Fruit fly (Drosophila melanogaster) whole organism, embryonic: ENCODE data around the gene CG13716.

Experiments used
- ATbp ChIP-seq: fragments of 200-800 bp; sonication (Bioruptor generic); optimal IDR thresholded peaks from 2 replicates; lab custom pipeline; 2017; ENCODE audit warnings: missing biosample characterization, mild to moderate bottlenecking, missing genetic modification characterization, missing genetic modification reagents
- Abd-B ChIP-seq: fragments of 200-800 bp; sonication (Bioruptor generic); optimal IDR thresholded peaks from 2 replicates; lab custom pipeline; 2018; ENCODE audit warnings: missing biosample characterization, mild to moderate bottlenecking, missing genetic modification characterization, moderate library complexity
- BtbVII ChIP-seq: fragments of 200-800 bp; sonication (Bioruptor generic); optimal IDR thresholded peaks from 3 replicates; lab custom pipeline; 2017; ENCODE audit warnings: missing biosample characterization, mild to moderate bottlenecking, missing genetic modification characterization
- C15 ChIP-seq: fragments of 200-800 bp; sonication (Bioruptor generic); IDR thresholded peaks from 3 replicates; pipeline ENCODE4 v1.3.6; 2022; ENCODE audit warnings: missing biosample characterization, missing genetic modification characterization
- CG10147 ChIP-seq: fragments of 200-800 bp; sonication (Bioruptor generic); optimal IDR thresholded peaks from 2 replicates; lab custom pipeline; 2019; ENCODE audit warnings: missing biosample characterization, mild to moderate bottlenecking, missing genetic modification characterization, moderate library complexity
- CG10366 ChIP-seq: fragments of 200-800 bp; sonication (Bioruptor generic); IDR thresholded peaks from 2 replicates; pipeline ENCODE4 v1.3.6; 2022; ENCODE audit warnings: missing biosample characterization, missing genetic modification characterization
- CG11093 ChIP-seq: fragments of 200-800 bp; sonication (Bioruptor generic); IDR thresholded peaks from 3 replicates; pipeline ENCODE4 v1.3.6; 2022; ENCODE audit warnings: missing biosample characterization, missing genetic modification characterization
- CG11247 ChIP-seq: fragments of 200-800 bp; sonication (Bioruptor generic); IDR thresholded peaks from 2 replicates; pipeline ENCODE4 v1.3.6; 2022; ENCODE audit warnings: missing biosample characterization, missing genetic modification characterization
- CG13296 ChIP-seq: fragments of 200-800 bp; sonication (Bioruptor generic); optimal IDR thresholded peaks from 3 replicates; lab custom pipeline; 2018; ENCODE audit warnings: missing biosample characterization, mild to moderate bottlenecking, missing genetic modification characterization
- CG18619 ChIP-seq: fragments of 200-800 bp; sonication (Bioruptor generic); optimal IDR thresholded peaks from 3 replicates; lab custom pipeline; 2017; ENCODE audit warnings: missing biosample characterization, mild to moderate bottlenecking, missing genetic modification characterization
- CG2202 ChIP-seq: fragments of 200-800 bp; sonication (Bioruptor generic); optimal IDR thresholded peaks from 2 replicates; lab custom pipeline; 2018; ENCODE audit warnings: missing biosample characterization, mild to moderate bottlenecking, missing genetic modification characterization
- CG2678 ChIP-seq: fragments of 200-800 bp; sonication (Bioruptor generic); optimal IDR thresholded peaks from 3 replicates; lab custom pipeline; 2019; ENCODE audit warnings: missing biosample characterization, mild to moderate bottlenecking, missing genetic modification characterization, moderate library complexity
- CG3163 ChIP-seq: fragments of 200-800 bp; sonication (Bioruptor generic); optimal IDR thresholded peaks from 3 replicates; lab custom pipeline; 2016; ENCODE audit warnings: missing biosample characterization, missing genetic modification characterization
- CG33213 ChIP-seq: fragments of 200-800 bp; sonication (Bioruptor generic); optimal IDR thresholded peaks from 3 replicates; lab custom pipeline; 2016; ENCODE audit warnings: missing biosample characterization, missing genetic modification characterization
- CG3407 ChIP-seq: fragments of 200-800 bp; sonication (Bioruptor generic); optimal IDR thresholded peaks from 2 replicates; lab custom pipeline; 2018; ENCODE audit warnings: missing biosample characterization, mild to moderate bottlenecking, missing genetic modification characterization
- CG34376 ChIP-seq: fragments of 200-800 bp; sonication (Bioruptor generic); optimal IDR thresholded peaks from 2 replicates; lab custom pipeline; 2018; ENCODE audit warnings: missing biosample characterization, mild to moderate bottlenecking, missing genetic modification characterization
- CG3726 ChIP-seq: fragments of 200-800 bp; sonication (Bioruptor generic); IDR thresholded peaks from 3 replicates; pipeline ENCODE4, ENCODE4 v1.3.6; 2022; ENCODE audit warnings: missing biosample characterization, missing genetic modification characterization
- CG3838 ChIP-seq: fragments of 200-800 bp; sonication (Bioruptor generic); optimal IDR thresholded peaks from 3 replicates; lab custom pipeline; 2016; ENCODE audit warnings: missing biosample characterization, missing genetic modification characterization
- CG4404 ChIP-seq: fragments of 200-800 bp; sonication (Bioruptor generic); IDR thresholded peaks from 2 replicates; pipeline ENCODE4 v1.3.6; 2022; ENCODE audit warnings: missing biosample characterization, missing genetic modification characterization
- CG4424 ChIP-seq: fragments of 200-800 bp; sonication (Bioruptor generic); optimal IDR thresholded peaks from 3 replicates; lab custom pipeline; 2016; ENCODE audit warnings: missing biosample characterization, missing genetic modification characterization
- CG6272 ChIP-seq: fragments of 200-800 bp; sonication (Bioruptor generic); IDR thresholded peaks from 2 replicates; pipeline ENCODE4 v1.3.6; 2022; ENCODE audit warnings: missing biosample characterization, missing genetic modification characterization
- CG7372 ChIP-seq: fragments of 200-800 bp; sonication (Bioruptor generic); IDR thresholded peaks from 2 replicates; pipeline ENCODE4 v1.3.6; 2022; ENCODE audit warnings: missing biosample characterization, missing genetic modification characterization
- Dad ChIP-seq: fragments of 200-800 bp; sonication (Bioruptor generic); optimal IDR thresholded peaks from 3 replicates; lab custom pipeline; 2016; ENCODE audit warnings: missing biosample characterization, missing genetic modification characterization
- Dp ChIP-seq: fragments of 200-800 bp; sonication (Bioruptor generic); optimal IDR thresholded peaks from 2 replicates; lab custom pipeline; 2018; ENCODE audit warnings: missing biosample characterization, mild to moderate bottlenecking, missing genetic modification characterization, moderate library complexity
- HLH54F ChIP-seq: fragments of 200-800 bp; sonication (Bioruptor generic); optimal IDR thresholded peaks from 3 replicates; lab custom pipeline; 2016; ENCODE audit warnings: missing biosample characterization, missing genetic modification characterization
- Hr78 ChIP-seq, 2 experiments: fragments of 200-800 bp in 1 of 2; fragments of >200 bp in 1 of 2; sonication (Bioruptor generic) in 1 of 2; optimal IDR thresholded peaks; 2 replicates each; lab custom pipeline; 2017 to 2019; ENCODE audit warnings: missing biosample characterization in 2 of 2, missing genetic modification characterization in 2 of 2, mild to moderate bottlenecking in 1 of 2, moderate library complexity in 1 of 2
- Hsf ChIP-seq: fragments of 200-800 bp; sonication (Bioruptor generic); optimal IDR thresholded peaks from 3 replicates; lab custom pipeline; 2016; ENCODE audit warnings: missing biosample characterization, missing genetic modification characterization
- Jarid2 ChIP-seq: fragments of 200-800 bp; sonication (Bioruptor generic); optimal IDR thresholded peaks from 3 replicates; lab custom pipeline; 2017; ENCODE audit warnings: mild to moderate bottlenecking, missing biosample characterization, missing genetic modification reagents, missing genetic modification characterization
- Max ChIP-seq: fragments of 200-800 bp; sonication (Bioruptor generic); optimal IDR thresholded peaks from 2 replicates; lab custom pipeline; 2016; ENCODE audit warnings: missing biosample characterization, mild to moderate bottlenecking, missing genetic modification characterization
- Myb ChIP-seq: fragments of 200-800 bp; sonication (Bioruptor generic); optimal IDR thresholded peaks from 2 replicates; lab custom pipeline; 2016; ENCODE audit warnings: missing biosample characterization, missing genetic modification characterization
- NC2β ChIP-seq: fragments of 200-800 bp; sonication (Bioruptor generic); optimal IDR thresholded peaks from 2 replicates; lab custom pipeline; 2016; ENCODE audit warnings: missing biosample characterization, missing genetic modification characterization
- Oaz ChIP-seq: fragments of 200-800 bp; sonication (Bioruptor generic); IDR thresholded peaks from 2 replicates; pipeline ENCODE4 v1.3.6; 2022; ENCODE audit warnings: missing biosample characterization, missing genetic modification characterization
- Side ChIP-seq: fragments of 200-800 bp; sonication (Bioruptor generic); optimal IDR thresholded peaks from 2 replicates; lab custom pipeline; 2016; ENCODE audit warnings: missing biosample characterization, missing genetic modification characterization
- Stat92E ChIP-seq, 3 experiments: fragments of >200 bp in 2 of 3; fragments of 200-800 bp in 1 of 3; sonication (Bioruptor generic) in 1 of 3; optimal IDR thresholded peaks; 2 replicates each; lab custom pipeline; 2017 to 2019; ENCODE audit warnings: missing biosample characterization in 3 of 3, missing genetic modification characterization in 3 of 3, mild to moderate bottlenecking in 1 of 3, moderate library complexity in 1 of 3
- Xrp1 ChIP-seq: fragments of 200-800 bp; sonication (Bioruptor generic); IDR thresholded peaks from 2 replicates; pipeline ENCODE4 v1.3.6; 2022; ENCODE audit warnings: missing biosample characterization, missing genetic modification characterization
- bcd ChIP-seq: fragments of 200-800 bp; sonication (Bioruptor generic); optimal IDR thresholded peaks from 2 replicates; lab custom pipeline; 2017; ENCODE audit warnings: missing biosample characterization, mild to moderate bottlenecking, missing genetic modification characterization
- btn ChIP-seq: fragments of 200-800 bp; sonication (Bioruptor generic); optimal IDR thresholded peaks from 2 replicates; lab custom pipeline; 2016; ENCODE audit warnings: missing biosample characterization, missing genetic modification characterization
- cad ChIP-seq: fragments of >200 bp; optimal IDR thresholded peaks from 2 replicates; lab custom pipeline; 2017; ENCODE audit warnings: missing biosample characterization, missing genetic modification characterization
- corto ChIP-seq: fragments of 200-800 bp; sonication (Bioruptor generic); optimal IDR thresholded peaks from 2 replicates; lab custom pipeline; 2016; ENCODE audit warnings: missing biosample characterization, mild to moderate bottlenecking, missing genetic modification characterization, moderate library complexity
- crc ChIP-seq: fragments of 200-800 bp; sonication (Bioruptor generic); optimal IDR thresholded peaks from 2 replicates; lab custom pipeline; 2016; ENCODE audit warnings: missing biosample characterization, missing genetic modification characterization
- fd102C ChIP-seq: fragments of 200-800 bp; sonication (Bioruptor generic); optimal IDR thresholded peaks from 2 replicates; lab custom pipeline; 2018; ENCODE audit warnings: missing biosample characterization, mild to moderate bottlenecking, missing genetic modification characterization, moderate library complexity
- gce ChIP-seq: fragments of 200-800 bp; sonication (Bioruptor generic); IDR thresholded peaks from 3 replicates; pipeline ENCODE4 v1.3.6; 2022; ENCODE audit warnings: missing biosample characterization, missing genetic modification characterization
- gem ChIP-seq: fragments of 200-800 bp; sonication (Bioruptor generic); optimal IDR thresholded peaks from 2 replicates; lab custom pipeline; 2019; ENCODE audit warnings: missing biosample characterization, mild to moderate bottlenecking, missing genetic modification characterization, moderate library complexity
- h ChIP-seq: fragments of >200 bp; optimal IDR thresholded peaks from 2 replicates; lab custom pipeline; 2017
- knrl ChIP-seq: fragments of 200-800 bp; sonication (Bioruptor generic); IDR thresholded peaks from 3 replicates; pipeline ENCODE4 v1.3.6; 2022; ENCODE audit warnings: missing biosample characterization, missing genetic modification characterization; ENCODE audit not compliant: partially characterized antibody
- pzg ChIP-seq: fragments of 200-800 bp; sonication (Bioruptor generic); optimal IDR thresholded peaks from 3 replicates; lab custom pipeline; 2018; ENCODE audit warnings: missing biosample characterization, mild to moderate bottlenecking, missing genetic modification characterization, moderate library complexity
- ssp ChIP-seq: fragments of 200-800 bp; sonication (Bioruptor generic); IDR thresholded peaks from 2 replicates; pipeline ENCODE4 v1.3.6; 2022; ENCODE audit warnings: missing biosample characterization, missing genetic modification characterization
- tio ChIP-seq: fragments of 200-800 bp; sonication (Bioruptor generic); optimal IDR thresholded peaks from 2 replicates; lab custom pipeline; 2017; ENCODE audit warnings: missing biosample characterization, missing genetic modification characterization, inconsistent platforms
- tll ChIP-seq, 2 experiments: fragments of 200-800 bp in 1 of 2; fragments of >200 bp in 1 of 2; sonication (Bioruptor generic) in 1 of 2; optimal IDR thresholded peaks; 2 replicates each; lab custom pipeline; 2017 to 2019; ENCODE audit warnings: missing biosample characterization in 2 of 2, missing genetic modification characterization in 2 of 2, mild to moderate bottlenecking in 1 of 2, moderate library complexity in 1 of 2
- vfl ChIP-seq: fragments of 200-800 bp; sonication (Bioruptor generic); optimal IDR thresholded peaks from 2 replicates; lab custom pipeline; 2016; ENCODE audit warnings: missing biosample characterization, missing genetic modification characterization
- zen ChIP-seq: fragments of 200-800 bp; sonication (Bioruptor generic); optimal IDR thresholded peaks from 3 replicates; lab custom pipeline; 2018; ENCODE audit warnings: missing biosample characterization, mild to moderate bottlenecking, missing genetic modification characterization, moderate library complexity

The CG13716 gene

DNA sequence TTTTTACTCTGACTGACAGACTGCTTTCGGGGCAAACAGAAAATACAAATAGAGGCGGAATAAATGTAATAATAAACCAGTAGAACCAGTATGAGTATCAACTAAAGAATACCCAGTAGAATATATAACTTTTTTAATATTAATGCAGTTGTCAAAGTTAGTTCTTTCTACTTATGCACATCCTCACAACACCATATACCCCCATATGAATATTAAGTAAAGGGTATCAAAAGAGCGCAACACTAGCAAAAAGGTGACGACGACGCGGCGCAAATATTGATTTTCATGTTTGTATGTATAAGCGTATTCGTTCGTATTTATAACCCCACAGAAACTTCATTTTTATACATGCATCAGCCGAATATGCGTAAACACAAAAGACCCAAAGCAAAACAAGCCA is 21.5 kb downstream of the CG13716 start (continued):
- TF ChIP-seq gce (GFP tag; lab: Robert Waterston, UW) (peak; percentile 90), CG3407 (GFP tag; lab: Kevin White, UChicago) (peak; percentile 88), CG4404 (GFP tag; lab: Robert Waterston, UW) (peak; percentile 87), CG13296 (peak; percentile 91), Oaz (peak; percentile 82), CG3163 (GFP tag; lab: Kevin White, UChicago) (peak; percentile 63), HLH54F (GFP tag; lab: Kevin White, UChicago) (peak; percentile 66), zen (peak; percentile 94), CG2678 (tag; lab: Kevin White, UChicago) (peak; percentile 96), gem (peak; percentile 95), ATbp (peak; percentile 90), fd102C (GFP tag; lab: Kevin White, UChicago) (peak; percentile 78), C15 (GFP tag; lab: Robert Waterston, UW) (peak; percentile 85), ssp (GFP tag; lab: Robert Waterston, UW) (peak; percentile 83), knrl (GFP tag; lab: Robert Waterston, UW) (no peak), crc (GFP tag; lab: Kevin White, UChicago) (peak; percentile 79), Dp (GFP tag; lab: Kevin White, UChicago) (no peak), Hsf (GFP tag; lab: Kevin White, UChicago) (peak; percentile 91), CG3726 (peak; percentile 92), cad (GFP tag; lab: Kevin White, UChicago) (no peak), CG4424 (peak; percentile 96), Jarid2 (GFP tag; lab: Kevin White, UChicago) (peak; percentile 84), NC2β (GFP tag; lab: Kevin White, UChicago) (peak; percentile 79), CG3838 (GFP tag; lab: Kevin White, UChicago) (peak; percentile 82), Stat92E (GFP tag; optimal IDR thresholded peaks at IDR 0.05; lab: Kevin White, UChicago) (peak in 1 of 3 experiments; percentile 91), Dad (GFP tag; lab: Kevin White, UChicago) (peak; percentile 88), Myb (GFP tag; lab: Kevin White, UChicago) (peak; percentile 39), pzg (GFP tag; lab: Kevin White, UChicago) (no peak), CG18619 (GFP tag; lab: Kevin White, UChicago) (peak; percentile 90), tll (GFP tag; optimal IDR thresholded peaks at IDR 0.05; lab: Kevin White, UChicago) (peak in 1 of 2 experiments; percentile 66), tio (GFP tag; lab: Kevin White, UChicago) (peak; percentile 87), bcd (GFP tag; lab: Kevin White, UChicago) (peak; percentile 93), Abd-B (GFP tag; lab: Kevin White, UChicago) (peak; percentile 91), CG2202 (tag; lab: Kevin White, UChicago) (peak; percentile 92), CG7372 (GFP tag; lab: Robert Waterston, UW) (peak; percentile 92), BtbVII (GFP tag; lab: Kevin White, UChicago) (peak; percentile 94), CG10147 (GFP tag; lab: Kevin White, UChicago) (peak; percentile 94), Xrp1 (peak; percentile 96), CG6272 (peak; percentile 83), Side (GFP tag; lab: Kevin White, UChicago) (peak; percentile 89), CG11247 (peak; percentile 92), corto (no peak), CG11093 (GFP tag; lab: Robert Waterston, UW) (peak; percentile 86), h (lab: Kevin White, UChicago) (no peak), CG10366 (GFP tag; lab: Robert Waterston, UW) (peak; percentile 91), Max (GFP tag; lab: Kevin White, UChicago) (peak; percentile 94), CG34376 (GFP tag; lab: Kevin White, UChicago) (peak; percentile 75), vfl (GFP tag; lab: Kevin White, UChicago) (peak; percentile 60), CG33213 (GFP tag; lab: Kevin White, UChicago) (peak; percentile 83), Hr78 (GFP tag; optimal IDR thresholded peaks at IDR 0.05; lab: Kevin White, UChicago) (peak in 1 of 2 experiments; percentile 91), btn (GFP tag; lab: Kevin White, UChicago) (peak; percentile 88)
